Worm (Caenorhabditis elegans) whole organism, L4 larva: ENCODE results near the gene pei-1.

Experiments
- F44E2.7 ChIP-seq: fragments of 200-800 bp; sonication (Bioruptor generic); IDR thresholded peaks from 2 replicates; pipeline ENCODE4 v2.1.2; 2022; ENCODE audit warnings: missing genetic modification characterization, missing compliant biosample characterization
- ama-1 ChIP-seq: fragments of 150-350 bp; optimal IDR thresholded peaks from 2 replicates; lab custom pipeline; 2014; ENCODE audit warnings: inconsistent platforms, mixed read lengths
- ceh-44 ChIP-seq: fragments of 200-800 bp; sonication (Bioruptor generic); IDR thresholded peaks from 2 replicates; pipeline ENCODE4 v1.3.6; 2022; ENCODE audit warnings: missing genetic modification reagents, missing genetic modification characterization, missing compliant biosample characterization
- mdl-1 ChIP-seq, 2 experiments: fragments of 150-350 bp in 1 of 2; sonication (generic microtip) in 1 of 2; optimal IDR thresholded peaks; 2 replicates each; lab custom pipeline; 2014 to 2017; ENCODE audit warnings: missing biosample characterization in 2 of 2, missing genetic modification characterization in 2 of 2
- nhr-77 ChIP-seq: fragments of 150-350 bp; optimal IDR thresholded peaks from 2 replicates; lab custom pipeline; 2014; ENCODE audit warnings: missing biosample characterization, missing genetic modification characterization
- snpc-4 ChIP-seq: fragments of 150-350 bp; optimal IDR thresholded peaks from 2 replicates; lab custom pipeline; 2014; ENCODE audit warnings: missing biosample characterization, missing genetic modification characterization
- unc-39 ChIP-seq: sonication (generic microtip); optimal IDR thresholded peaks from 2 replicates; lab custom pipeline; 2017; ENCODE audit warnings: missing biosample characterization, missing genetic modification characterization

- TF ChIP-seq ama-1 (lab: Kevin White, UChicago) (no peak), nhr-77 (tag; lab: Kevin White, UChicago) (no peak), F44E2.7 (GFP tag; lab: Robert Waterston, UW) (no peak), unc-39 (tag; lab: Kevin White, UChicago) (no peak), mdl-1 (tag; optimal IDR thresholded peaks at IDR 0.05; lab: Kevin White, UChicago) (no peak), snpc-4 (tag; lab: Kevin White, UChicago) (no peak), ceh-44 (GFP tag; lab: Robert Waterston, UW) (no peak)
Measured at ce11 chrIV:9614695-9615094, 22.4 kb upstream of the pei-1 start, which contains the start of gene elt-1.
